Fruit fly (Drosophila melanogaster) whole organism, wandering third instar larva: Measurements from ENCODE around the gene Cby.

ENCODE experiments used
- CG32264 ChIP-seq: fragments of 200-800 bp; sonication (Bioruptor generic); optimal IDR thresholded peaks from 2 replicates; lab custom pipeline; 2016; ENCODE audit warnings: missing biosample characterization, missing genetic modification characterization
- Dif ChIP-seq: fragments of 200-275, 200-300 bp; sonication (Bioruptor generic); optimal IDR thresholded peaks from 2 replicates; lab custom pipeline; 2018; ENCODE audit warnings: missing biosample characterization, missing genetic modification characterization; ENCODE audit not compliant: partially characterized antibody
- HLH106 ChIP-seq: fragments of 200-800 bp; optimal IDR thresholded peaks from 3 replicates; lab custom pipeline; 2019; ENCODE audit warnings: missing biosample characterization, mild to moderate bottlenecking, missing genetic modification characterization, moderate library complexity
- Hnf4 ChIP-seq: fragments of 200-800 bp; sonication (Bioruptor generic); optimal IDR thresholded peaks from 2 replicates; lab custom pipeline; 2016; ENCODE audit warnings: missing biosample characterization, mild to moderate bottlenecking, missing genetic modification characterization
- br ChIP-seq: fragments of 200-800 bp; sonication (Bioruptor generic); optimal IDR thresholded peaks from 2 replicates; lab custom pipeline; 2016; ENCODE audit warnings: missing biosample characterization, missing genetic modification characterization

- TF ChIP-seq br (GFP tag; lab: Kevin White, UChicago) = peak; percentile 20
- no peak for TF ChIP-seq Dif
- TF ChIP-seq HLH106 (tag; lab: Kevin White, UChicago) = no peak
- no peak for TF ChIP-seq Hnf4
- TF ChIP-seq CG32264 (GFP tag; lab: Kevin White, UChicago) = no peak
These were observed 39.7 kb upstream of the Cby start for dm6 chr3R:21828040-21828526.
